Fruit fly (Drosophila melanogaster): ENCODE results near the gene CG3345.

Gene CG3345

DNA sequence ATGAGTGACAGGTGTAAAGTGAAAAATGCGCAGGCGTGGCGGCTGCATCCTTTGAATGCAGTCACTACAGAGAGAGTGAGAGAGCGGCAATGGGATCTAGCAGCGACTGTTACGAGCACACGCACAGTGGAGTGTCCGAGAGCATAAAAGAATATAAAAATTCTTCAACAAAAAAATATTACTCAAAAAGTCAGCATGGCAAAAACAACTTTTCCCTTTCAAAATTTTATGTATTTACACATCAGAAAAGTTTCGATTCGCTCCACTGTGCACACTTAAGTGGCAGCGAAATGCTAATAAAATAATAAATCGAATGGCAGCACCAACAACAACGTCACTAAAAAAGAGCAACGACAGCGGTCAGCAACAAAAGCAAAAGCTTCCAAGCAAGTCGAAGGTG is 45.5 kb upstream of the CG3345 start (continued):
- TF ChIP-seq hbn (GFP tag; IDR thresholded peaks at IDR 0.05; ENCODE audit: partially characterized antibody) (no peak), jing (GFP tag; optimal IDR thresholded peaks at IDR 0.05) (peak; percentile 74), Gsc (GFP tag; IDR thresholded peaks at IDR 0.05) (peak; percentile 76), CG3407 (GFP tag; optimal IDR thresholded peaks at IDR 0.05) (peak; percentile 86), tap (tag; optimal IDR thresholded peaks at IDR 0.05) (peak; percentile 76), CG2202 (tag; optimal IDR thresholded peaks at IDR 0.05) (peak; percentile 80), bcd (GFP tag; optimal IDR thresholded peaks at IDR 0.05) (peak; percentile 83), hth (optimal IDR thresholded peaks at IDR 0.05) (no peak), MTF-1 (GFP tag; optimal IDR thresholded peaks at IDR 0.05; ENCODE audit: borderline replicate concordance) (peak; percentile 40), br (optimal IDR thresholded peaks at IDR 0.05) (no peak), CG13296 (GFP tag; optimal IDR thresholded peaks at IDR 0.05) (peak; percentile 10), CG9215 (GFP tag; IDR thresholded peaks at IDR 0.05) (peak; percentile 50; the same call in 1 of the 2 replicates), CG32772 (GFP tag; IDR thresholded peaks at IDR 0.05) (peak; percentile 89), bsh (GFP tag; optimal IDR thresholded peaks at IDR 0.05) (peak; percentile 93 to 94), Neu2 (GFP tag; optimal IDR thresholded peaks at IDR 0.05; ENCODE audit: borderline replicate concordance) (peak; percentile 20), CG7357 (GFP tag; IDR thresholded peaks at IDR 0.05) (peak; percentile 74), CG8478 (optimal IDR thresholded peaks at IDR 0.05) (no peak), Deaf1 (tag; optimal IDR thresholded peaks at IDR 0.05) (no peak), sna (GFP tag; IDR thresholded peaks at IDR 0.05; ENCODE audit: partially characterized antibody) (no peak), Adf1 (GFP tag; IDR thresholded peaks at IDR 0.05) (peak; percentile 16; the same call in 1 of the 2 replicates), HmgD (GFP tag; optimal IDR thresholded peaks at IDR 0.05) (no peak), CG7963 (GFP tag; IDR thresholded peaks at IDR 0.05; ENCODE audit: partially characterized antibody) (no peak), danr (GFP tag; IDR thresholded peaks at IDR 0.05) (peak; percentile 67), sug (tag; optimal IDR thresholded peaks at IDR 0.05) (no peak), CG3847 (GFP tag; IDR thresholded peaks at IDR 0.05) (peak; percentile 54), CG11723 (GFP tag; optimal IDR thresholded peaks at IDR 0.05) (peak; percentile 73), Myb (GFP tag; optimal IDR thresholded peaks at IDR 0.05) (peak; percentile 65), CG9932 (GFP tag; IDR thresholded peaks at IDR 0.05) (peak; percentile 39; the same call in 1 of the 2 replicates), lmd (GFP tag; IDR thresholded peaks at IDR 0.05) (peak; percentile 82), CG12744 (GFP tag; optimal IDR thresholded peaks at IDR 0.05) (peak; percentile 66), CG10267 (tag; optimal IDR thresholded peaks at IDR 0.05) (peak; percentile 81), Ada2b (GFP tag; IDR thresholded peaks at IDR 0.05) (peak; percentile 87), Dip3 (GFP tag; optimal IDR thresholded peaks at IDR 0.05) (peak; percentile 67), nom (GFP tag; optimal IDR thresholded peaks at IDR 0.05) (peak; percentile 63), otp (GFP tag; IDR thresholded peaks at IDR 0.05) (peak; percentile 95), HLH54F (GFP tag; optimal IDR thresholded peaks at IDR 0.05) (peak; percentile 68), crc (GFP tag; optimal IDR thresholded peaks at IDR 0.05) (peak; percentile 70), sd (tag; optimal IDR thresholded peaks at IDR 0.05) (no peak), H15 (GFP tag; IDR thresholded peaks at IDR 0.05) (peak; percentile 88), tx (GFP tag; optimal IDR thresholded peaks at IDR 0.05) (peak; percentile 65), Hand (GFP tag; optimal IDR thresholded peaks at IDR 0.05) (peak; percentile 9), Dp (GFP tag; optimal IDR thresholded peaks at IDR 0.05) (no peak), Max (GFP tag; optimal IDR thresholded peaks at IDR 0.05) (peak; percentile 81), ftz-f1 (GFP tag; optimal IDR thresholded peaks at IDR 0.05) (no peak), Fer1 (GFP tag; optimal IDR thresholded peaks at IDR 0.05) (peak; percentile 51), HmgZ (tag; optimal IDR thresholded peaks at IDR 0.05) (peak; percentile 45), sr (GFP tag; IDR thresholded peaks at IDR 0.05) (peak; percentile 79; the same call in 1 of the 3 replicates), CG10654 (GFP tag; optimal IDR thresholded peaks at IDR 0.05) (peak; percentile 77), Tbp (GFP tag; optimal IDR thresholded peaks at IDR 0.05) (no peak), usp (GFP tag; optimal IDR thresholded peaks at IDR 0.05) (no peak), CG15514 (GFP tag; optimal IDR thresholded peaks at IDR 0.05) (peak; percentile 51), CG31224 (GFP tag; IDR thresholded peaks at IDR 0.05) (peak; percentile 54)
